Worm (Caenorhabditis elegans) whole organism, young adult: ENCODE results near the gene fbxa-218.

Experiments used
- B0336.3 ChIP-seq: fragments of 200-800 bp; sonication (Bioruptor generic); IDR thresholded peaks from 2 replicates; pipeline ENCODE4 v1.3.6; 2022; ENCODE audit warnings: missing genetic modification characterization, missing compliant biosample characterization
- C17E4.6 ChIP-seq: fragments of 200-800 bp; sonication (Bioruptor generic); IDR thresholded peaks from 2 replicates; pipeline ENCODE4 v1.3.6; 2022; ENCODE audit warnings: missing genetic modification reagents, missing genetic modification characterization, missing compliant biosample characterization
- D2030.7 ChIP-seq: fragments of 200-800 bp; sonication (Bioruptor generic); IDR thresholded peaks from 2 replicates; pipeline ENCODE4 v1.3.6; 2022; ENCODE audit warnings: missing genetic modification reagents, missing genetic modification characterization, missing compliant biosample characterization
- F39B2.1 ChIP-seq: fragments of 200-800 bp; sonication (Bioruptor generic); IDR thresholded peaks from 2 replicates; pipeline ENCODE4 v1.3.6; 2022; ENCODE audit warnings: missing genetic modification reagents, missing genetic modification characterization, missing compliant biosample characterization
- F52B5.7 ChIP-seq: sonication (generic microtip); optimal IDR thresholded peaks from 2 replicates; lab custom pipeline; 2016; ENCODE audit warnings: mild to moderate bottlenecking, missing genetic modification characterization, missing compliant biosample characterization
- Y53G8AR.9 ChIP-seq: fragments of 200-800 bp; sonication (Bioruptor generic); conservative IDR thresholded peaks from 2 replicates; pipeline ENCODE4 v1.3.6; 2022; ENCODE audit warnings: missing genetic modification reagents, missing genetic modification characterization, missing compliant biosample characterization
- dpl-1 ChIP-seq: fragments of 150-350 bp; optimal IDR thresholded peaks from 2 replicates; lab custom pipeline; 2014; ENCODE audit warnings: missing biosample characterization, missing genetic modification reagents, missing genetic modification characterization
- madf-6 ChIP-seq: fragments of 200-800 bp; sonication (Bioruptor generic); IDR thresholded peaks from 2 replicates; pipeline ENCODE4 v1.3.6; 2022; ENCODE audit warnings: missing genetic modification reagents, missing genetic modification characterization, missing compliant biosample characterization
- snpc-1.3 ChIP-seq: sonication (generic microtip); optimal IDR thresholded peaks from 2 replicates; lab custom pipeline; 2017; ENCODE audit warnings: missing genetic modification characterization, mild to moderate bottlenecking, missing compliant biosample characterization, antibody characterized with exemption, moderate library complexity, missing genotype, missing genetic modification reagents; ENCODE audit not compliant: insufficient read depth
- tlf-1 ChIP-seq: fragments of 200-800 bp; sonication (Bioruptor generic); optimal IDR thresholded peaks from 2 replicates; lab custom pipeline; 2018; ENCODE audit warnings: mild to moderate bottlenecking, missing genetic modification characterization, missing compliant biosample characterization

DNA sequence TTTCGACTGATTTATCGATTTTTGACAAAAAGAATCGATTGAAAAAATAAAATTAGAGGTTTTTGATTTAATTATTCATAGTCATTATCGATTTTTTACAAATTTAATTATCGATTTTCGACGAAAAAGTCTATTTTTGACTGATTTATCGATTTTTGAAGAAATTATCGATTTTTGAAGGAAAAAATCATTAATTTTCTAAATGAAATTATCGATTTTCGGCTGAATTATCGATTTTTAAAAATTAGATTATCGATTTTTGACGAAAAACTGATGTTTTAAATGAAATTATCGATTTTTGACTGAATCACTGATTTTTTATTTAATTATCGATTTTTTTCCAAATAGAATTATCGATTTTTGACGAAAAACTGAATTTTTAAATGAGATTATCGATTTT is 25.3 kb upstream of the fbxa-218 start:
- no peak for TF ChIP-seq B0336.3 (GFP tag; lab: Robert Waterston, UW)
- TF ChIP-seq F39B2.1 (GFP tag; lab: Robert Waterston, UW), result no peak
- TF ChIP-seq madf-6, result no peak
- TF ChIP-seq tlf-1 (GFP tag; lab: Kevin White, UChicago), result no peak
- TF ChIP-seq Y53G8AR.9, result no peak
- TF ChIP-seq D2030.7 (GFP tag; lab: Robert Waterston, UW), result no peak
- TF ChIP-seq C17E4.6, result no peak
- no peak for TF ChIP-seq dpl-1 (GFP tag; lab: Kevin White, UChicago)
- no peak for TF ChIP-seq snpc-1.3 (tag; lab: Kevin White, UChicago)
- TF ChIP-seq F52B5.7 (tag; lab: Kevin White, UChicago), result no peak
